Fruit fly (Drosophila melanogaster): ENCODE data around the gene promL.
A peak's percentile ranks its signal among the peaks of the same experiment; 100 is the strongest.

promL gene

dm6 chr3L:3149060-3149872 lies 21.7 kb upstream of the promL start (continued):
- TF ChIP-seq CG9797 (GFP tag; optimal IDR thresholded peaks at IDR 0.05) (no peak), CG18011 (GFP tag; optimal IDR thresholded peaks at IDR 0.05) (no peak), gt (GFP tag; IDR thresholded peaks at IDR 0.05) (no peak), HLH54F (GFP tag; optimal IDR thresholded peaks at IDR 0.05) (no peak), ftz-f1 (GFP tag; optimal IDR thresholded peaks at IDR 0.05) (peak; percentile 98), Ets97D (GFP tag; optimal IDR thresholded peaks at IDR 0.05) (no peak), CG12942 (GFP tag; optimal IDR thresholded peaks at IDR 0.05) (no peak), Stat92E (GFP tag; optimal IDR thresholded peaks at IDR 0.05) (no peak), pita (GFP tag; optimal IDR thresholded peaks at IDR 0.05) (no peak), sob (GFP tag; IDR thresholded peaks at IDR 0.05) (peak; percentile 44; the same call in 1 of the 2 replicates), abd-A (tag; optimal IDR thresholded peaks at IDR 0.05) (peak; percentile 99), schlank (tag; optimal IDR thresholded peaks at IDR 0.05) (no peak), chm (GFP tag; IDR thresholded peaks at IDR 0.05) (no peak), CG34422 (GFP tag; IDR thresholded peaks at IDR 0.05) (peak; percentile 73; the same call in 2 of the 3 replicates), tx (GFP tag; optimal IDR thresholded peaks at IDR 0.05) (no peak), hth (optimal IDR thresholded peaks at IDR 0.05) (no peak), hkb (optimal IDR thresholded peaks at IDR 0.05) (no peak), hkb (GFP tag; IDR thresholded peaks at IDR 0.05) (no peak), CG2199 (GFP tag; IDR thresholded peaks at IDR 0.05) (peak; percentile 74; the same call in 2 of the 3 replicates), CG15073 (GFP tag; optimal IDR thresholded peaks at IDR 0.05) (no peak), inv (GFP tag; IDR thresholded peaks at IDR 0.05; ENCODE audit: partially characterized antibody) (no peak), HHEX (GFP tag; optimal IDR thresholded peaks at IDR 0.05) (peak; percentile 16), wdn (GFP tag; IDR thresholded peaks at IDR 0.05) (no peak), CG1832 (GFP tag; optimal IDR thresholded peaks at IDR 0.05) (peak; percentile 82), CG11695 (GFP tag; IDR thresholded peaks at IDR 0.05) (no peak), CG10462 (GFP tag; optimal IDR thresholded peaks at IDR 0.05) (no peak), CG12155 (GFP tag; optimal IDR thresholded peaks at IDR 0.05) (no peak), CG17912 (GFP tag; optimal IDR thresholded peaks at IDR 0.05) (peak; percentile 23), Asciz (GFP tag; optimal IDR thresholded peaks at IDR 0.05) (no peak), Rfx (GFP tag; IDR thresholded peaks at IDR 0.05) (peak; percentile 27; the same call in 1 of the 2 replicates), H15 (GFP tag; IDR thresholded peaks at IDR 0.05) (no peak), CG17385 (GFP tag; optimal IDR thresholded peaks at IDR 0.05) (peak; percentile 82), Gsc (GFP tag; IDR thresholded peaks at IDR 0.05) (no peak), CG30020 (tag; optimal IDR thresholded peaks at IDR 0.05) (no peak), CG7987 (GFP tag; optimal IDR thresholded peaks at IDR 0.05) (no peak), nerfin-2 (GFP tag; IDR thresholded peaks at IDR 0.05; ENCODE audit: partially characterized antibody) (0 out of 2 replicates have a peak, but pooled peaks have one; percentile 25), CG13296 (GFP tag; optimal IDR thresholded peaks at IDR 0.05) (peak; percentile 51), Dref (GFP tag; IDR thresholded peaks at IDR 0.05) (peak; percentile 46), ab (GFP tag; optimal IDR thresholded peaks at IDR 0.05) (no peak), tna (GFP tag; IDR thresholded peaks at IDR 0.05; ENCODE audit: partially characterized antibody) (no peak), Mes4 (GFP tag; optimal IDR thresholded peaks at IDR 0.05) (no peak), CG10431 (GFP tag; optimal IDR thresholded peaks at IDR 0.05) (no peak), CG11723 (GFP tag; optimal IDR thresholded peaks at IDR 0.05) (no peak), CG10267 (tag; optimal IDR thresholded peaks at IDR 0.05) (no peak), B-H2 (GFP tag; optimal IDR thresholded peaks at IDR 0.05) (no peak), PHDP (tag; optimal IDR thresholded peaks at IDR 0.05) (no peak), ac (GFP tag; optimal IDR thresholded peaks at IDR 0.05) (no peak), cato (GFP tag; optimal IDR thresholded peaks at IDR 0.05; ENCODE audit: borderline replicate concordance) (no peak), Nf-YC (tag; optimal IDR thresholded peaks at IDR 0.05) (no peak), CG8924 (tag; optimal IDR thresholded peaks at IDR 0.05) (peak; percentile 16)
